Worm (Caenorhabditis elegans): ENCODE results near the gene EEED8.15.

Gene EEED8.15

DNA sequence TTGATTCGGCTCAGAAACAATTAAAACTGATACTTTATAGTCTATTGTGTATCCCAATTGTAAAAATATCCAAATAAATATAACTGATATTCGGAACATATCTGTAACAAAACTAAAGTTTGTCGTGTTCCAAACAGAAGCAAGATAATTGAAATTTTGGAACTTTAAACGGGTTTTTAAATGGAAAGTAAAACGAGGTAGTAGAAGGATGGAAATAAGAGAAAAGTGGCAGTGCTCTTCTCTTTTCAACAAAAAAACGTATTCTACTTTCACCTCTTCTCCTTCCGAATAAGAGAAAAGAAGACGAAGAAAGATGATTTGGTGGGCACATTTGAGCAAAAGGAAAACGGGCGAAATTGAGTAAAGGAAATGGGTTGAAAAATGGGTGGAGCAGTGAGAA lies 27.5 kb downstream of the EEED8.15 start, which contains the start of gene nmr-1:
Gene nmr-1, minus strand, starts transcription at position 101 of the 400 bp plus-strand sequence.
- no peak for TF ChIP-seq hif-1 (tag; optimal IDR thresholded peaks at IDR 0.05)
- no peak for TF ChIP-seq attf-4 (tag; optimal IDR thresholded peaks at IDR 0.05)
- TF ChIP-seq nhr-111 (GFP tag; optimal IDR thresholded peaks at IDR 0.05), result no peak

DNA sequence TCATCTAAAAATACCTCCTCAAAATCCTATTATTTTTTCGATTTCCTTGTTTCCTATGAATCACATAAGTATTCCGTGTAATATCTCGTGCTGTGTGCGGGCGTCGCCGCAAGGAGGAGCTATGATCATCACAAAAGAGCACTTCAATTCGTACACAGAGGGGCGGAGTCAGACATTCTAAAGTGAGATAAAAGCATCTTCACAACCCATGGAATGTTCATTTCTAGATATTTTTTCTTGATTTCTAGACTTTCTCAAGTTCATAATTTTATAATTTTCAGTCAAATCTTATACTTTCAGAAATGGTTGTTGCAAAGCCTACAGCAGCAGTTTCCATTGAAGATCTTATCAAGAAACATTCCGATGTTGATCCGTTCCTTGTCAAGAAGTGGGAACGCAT lies 28.4 kb downstream of the EEED8.15 start, which contains the start of gene cex-1:
Gene cex-1, plus strand, starts transcription at position 301 of the 400 bp plus-strand sequence.
- TF ChIP-seq lin-15B (tag; optimal IDR thresholded peaks at IDR 0.05) (no peak), sdz-12 (GFP tag; optimal IDR thresholded peaks at IDR 0.05) (no peak), pqm-1 (tag; optimal IDR thresholded peaks at IDR 0.05) (no peak), T26A8.4 (GFP tag; IDR thresholded peaks at IDR 0.05) (no peak), hlh-11 (tag; optimal IDR thresholded peaks at IDR 0.05) (no peak)

DNA sequence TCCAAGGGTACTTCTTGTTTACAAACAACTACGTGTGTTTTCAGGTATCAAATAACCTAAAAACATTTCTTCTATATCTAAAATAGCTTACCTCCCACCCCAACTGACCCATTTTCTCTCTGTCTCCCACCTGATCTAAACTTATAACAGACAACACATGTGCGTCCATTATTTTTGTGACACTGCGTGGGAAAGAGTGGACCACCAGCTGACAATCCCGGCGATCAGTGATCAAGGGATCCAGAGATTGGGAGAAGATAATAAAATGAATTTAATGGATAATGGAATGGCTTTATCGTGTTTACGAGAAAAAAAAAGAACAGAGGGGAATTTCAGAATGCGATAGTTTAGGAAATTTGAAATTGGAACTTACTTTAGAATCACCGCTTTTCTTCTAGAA lies 30.2 kb downstream of the EEED8.15 start:
- TF ChIP-seq nhr-102 (tag; optimal IDR thresholded peaks at IDR 0.05) (no peak), dmd-6 (GFP tag; IDR thresholded peaks at IDR 0.05) (no peak), dmd-9 (GFP tag; IDR thresholded peaks at IDR 0.05) (no peak), nhr-11 (tag; optimal IDR thresholded peaks at IDR 0.05) (no peak), ZK546.5 (tag; optimal IDR thresholded peaks at IDR 0.05) (no peak), daf-12 (tag; optimal IDR thresholded peaks at IDR 0.05) (no peak), Y5F2A.4 (GFP tag; optimal IDR thresholded peaks at IDR 0.05) (no peak), ztf-11 (tag; optimal IDR thresholded peaks at IDR 0.05) (no peak), saeg-2 (GFP tag; IDR thresholded peaks at IDR 0.05) (no peak), nhr-10 (tag; optimal IDR thresholded peaks at IDR 0.05) (no peak), lin-29 (GFP tag; IDR thresholded peaks at IDR 0.05) (no peak), mxl-2 (GFP tag; conservative IDR thresholded peaks at IDR 0.05) (no peak), jun-1 (tag; optimal IDR thresholded peaks at IDR 0.05) (no peak), daf-16 (GFP tag; optimal IDR thresholded peaks at IDR 0.05) (peak in 1 of 2 experiments; percentile 87), daf-16 (tag; optimal IDR thresholded peaks at IDR 0.05) (no peak), mxl-3 (GFP tag; optimal IDR thresholded peaks at IDR 0.05) (peak; percentile 52), hif-1 (tag; optimal IDR thresholded peaks at IDR 0.05) (no peak), lsy-2 (tag; optimal IDR thresholded peaks at IDR 0.05) (no peak)

DNA sequence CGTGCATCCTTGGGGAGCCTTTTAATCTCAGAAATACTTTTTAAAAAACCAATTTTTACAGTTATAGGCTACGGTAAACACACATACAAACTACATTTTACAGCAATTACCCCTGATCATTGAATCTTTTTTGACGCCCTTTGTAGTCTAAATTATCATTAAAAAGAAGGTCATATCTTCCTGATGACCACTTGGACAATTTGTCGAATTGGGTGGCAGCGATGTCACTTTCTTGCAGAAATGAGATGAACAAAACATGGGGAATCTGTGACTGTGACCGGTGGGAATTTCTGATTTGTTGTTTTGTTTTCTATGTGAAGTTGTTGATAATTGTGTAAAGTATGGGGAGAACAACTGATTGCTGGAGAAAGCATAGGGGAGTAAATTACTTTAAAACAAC lies 30.6 kb downstream of the EEED8.15 start:
- TF ChIP-seq dve-1 (tag; optimal IDR thresholded peaks at IDR 0.05; ENCODE audit: insufficient read depth) (no peak), daf-19 (GFP tag; conservative IDR thresholded peaks at IDR 0.05) (no peak), nhr-25 (tag; optimal IDR thresholded peaks at IDR 0.05; ENCODE audit: borderline replicate concordance, insufficient read depth) (no peak), mep-1 (tag; optimal IDR thresholded peaks at IDR 0.05) (no peak), ZK337.2 (GFP tag; IDR thresholded peaks at IDR 0.05) (no peak), spr-1 (tag; optimal IDR thresholded peaks at IDR 0.05) (no peak), daf-12 (tag; optimal IDR thresholded peaks at IDR 0.05) (no peak), nhr-102 (tag; optimal IDR thresholded peaks at IDR 0.05) (no peak), Y105C5A.15 (GFP tag; IDR thresholded peaks at IDR 0.05) (no peak), ctbp-1 (GFP tag; IDR thresholded peaks at IDR 0.05) (no peak), nhr-28 (tag; optimal IDR thresholded peaks at IDR 0.05) (peak; percentile 79), nhr-6 (tag; optimal IDR thresholded peaks at IDR 0.05) (no peak), unc-62 (GFP tag; optimal IDR thresholded peaks at IDR 0.05 in 1 of 2) (peak in 1 of 2 experiments; percentile 82), unc-62 (tag; optimal IDR thresholded peaks at IDR 0.05) (no peak), php-3 (GFP tag; IDR thresholded peaks at IDR 0.05) (no peak)

Data from whole organism, L4 larva.